Fruit fly (Drosophila melanogaster): Measurements from ENCODE around the gene Pde1c.

Pde1c gene

dm6 chr2L:11904181-11904580 lies 24.2 kb downstream of the Pde1c start:
- TF ChIP-seq h (optimal IDR thresholded peaks at IDR 0.05) (no peak), psq (optimal IDR thresholded peaks at IDR 0.05) (no peak), Myc (optimal IDR thresholded peaks at IDR 0.05) (no peak), ttk (optimal IDR thresholded peaks at IDR 0.05) (no peak)

- TF ChIP-seq psq (optimal IDR thresholded peaks at IDR 0.05) (no peak), ttk (optimal IDR thresholded peaks at IDR 0.05) (no peak), h (optimal IDR thresholded peaks at IDR 0.05) (no peak), Sin3A (optimal IDR thresholded peaks at IDR 0.05) (no peak), insv (optimal IDR thresholded peaks at IDR 0.05) (no peak), Myc (optimal IDR thresholded peaks at IDR 0.05) (no peak)
Measured at dm6 chr2L:11903335-11903734, 25.0 kb downstream of the Pde1c start.

- TF ChIP-seq insv (optimal IDR thresholded peaks at IDR 0.05): no peak
- TF ChIP-seq Sin3A (optimal IDR thresholded peaks at IDR 0.05): no peak
- TF ChIP-seq h (optimal IDR thresholded peaks at IDR 0.05): no peak
Measured at dm6 chr2L:11902483-11902882, 25.9 kb downstream of the Pde1c start.

- no peak for TF ChIP-seq Myc (optimal IDR thresholded peaks at IDR 0.05)
- TF ChIP-seq psq (optimal IDR thresholded peaks at IDR 0.05): no peak
- no peak for TF ChIP-seq ttk (optimal IDR thresholded peaks at IDR 0.05)
- TF ChIP-seq h (optimal IDR thresholded peaks at IDR 0.05): no peak
- no peak for TF ChIP-seq insv (optimal IDR thresholded peaks at IDR 0.05)
- no peak for TF ChIP-seq Sin3A (optimal IDR thresholded peaks at IDR 0.05)
Measured at dm6 chr2L:11893269-11893668, 35.1 kb downstream of the Pde1c start.

- TF ChIP-seq insv (optimal IDR thresholded peaks at IDR 0.05): no peak
- no peak for TF ChIP-seq Myc (optimal IDR thresholded peaks at IDR 0.05)
- no peak for TF ChIP-seq Sin3A (optimal IDR thresholded peaks at IDR 0.05)
- TF ChIP-seq ttk (optimal IDR thresholded peaks at IDR 0.05): no peak
- no peak for TF ChIP-seq h (optimal IDR thresholded peaks at IDR 0.05)
- TF ChIP-seq psq (optimal IDR thresholded peaks at IDR 0.05): no peak
Measured at dm6 chr2L:11878812-11879328, 49.5 kb downstream of the Pde1c start.

- TF ChIP-seq insv (optimal IDR thresholded peaks at IDR 0.05): no peak
Measured at dm6 chr2L:11874890-11875289, 53.5 kb downstream of the Pde1c start.

dm6 chr2L:11874232-11874765 lies 54.1 kb downstream of the Pde1c start:
- TF ChIP-seq ttk (optimal IDR thresholded peaks at IDR 0.05) (no peak), insv (optimal IDR thresholded peaks at IDR 0.05) (no peak), psq (optimal IDR thresholded peaks at IDR 0.05) (no peak), Sin3A (optimal IDR thresholded peaks at IDR 0.05) (no peak), Myc (optimal IDR thresholded peaks at IDR 0.05) (no peak), h (optimal IDR thresholded peaks at IDR 0.05) (no peak)

dm6 chr2L:11870867-11871452 lies 57.4 kb downstream of the Pde1c start:
- TF ChIP-seq ttk (optimal IDR thresholded peaks at IDR 0.05) (no peak), Myc (optimal IDR thresholded peaks at IDR 0.05) (no peak), psq (optimal IDR thresholded peaks at IDR 0.05) (no peak), insv (optimal IDR thresholded peaks at IDR 0.05) (no peak), h (optimal IDR thresholded peaks at IDR 0.05) (no peak), Sin3A (optimal IDR thresholded peaks at IDR 0.05) (no peak)

dm6 chr2L:11853130-11853529 lies 75.2 kb downstream of the Pde1c start, which contains the start of gene CG42751:
TSS of gene CG42751 (plus strand) at chr2L:11853430.
- TF ChIP-seq Myc (optimal IDR thresholded peaks at IDR 0.05): no peak
- no peak for TF ChIP-seq psq (optimal IDR thresholded peaks at IDR 0.05)
- no peak for TF ChIP-seq h (optimal IDR thresholded peaks at IDR 0.05)
- no peak for TF ChIP-seq ttk (optimal IDR thresholded peaks at IDR 0.05)
- TF ChIP-seq Sin3A (optimal IDR thresholded peaks at IDR 0.05): no peak
- no peak for TF ChIP-seq insv (optimal IDR thresholded peaks at IDR 0.05)

dm6 chr2L:11849658-11850057 lies 78.7 kb downstream of the Pde1c start, which contains the start of gene Mal-B2:
TSS of gene Mal-B2 (plus strand) at chr2L:11849958.
- TF ChIP-seq ttk (optimal IDR thresholded peaks at IDR 0.05) (no peak), h (optimal IDR thresholded peaks at IDR 0.05) (no peak), Myc (optimal IDR thresholded peaks at IDR 0.05) (no peak), Sin3A (optimal IDR thresholded peaks at IDR 0.05) (no peak), psq (optimal IDR thresholded peaks at IDR 0.05) (no peak), insv (optimal IDR thresholded peaks at IDR 0.05) (no peak)

- TF ChIP-seq ttk (optimal IDR thresholded peaks at IDR 0.05) (no peak), Myc (optimal IDR thresholded peaks at IDR 0.05) (no peak), insv (optimal IDR thresholded peaks at IDR 0.05) (no peak), h (optimal IDR thresholded peaks at IDR 0.05) (no peak), psq (optimal IDR thresholded peaks at IDR 0.05) (no peak), Sin3A (optimal IDR thresholded peaks at IDR 0.05) (no peak)
Measured at dm6 chr2L:11846926-11847325, 81.4 kb downstream of the Pde1c start, which contains the start of gene Mal-B1. TSS of gene Mal-B1 (plus strand) at chr2L:11847226.

dm6 chr2L:11845159-11845788 lies 83.1 kb downstream of the Pde1c start:
- no peak for TF ChIP-seq Myc (optimal IDR thresholded peaks at IDR 0.05)
- TF ChIP-seq h (optimal IDR thresholded peaks at IDR 0.05): no peak
- no peak for TF ChIP-seq ttk (optimal IDR thresholded peaks at IDR 0.05)
- no peak for TF ChIP-seq Sin3A (optimal IDR thresholded peaks at IDR 0.05)
- no peak for TF ChIP-seq psq (optimal IDR thresholded peaks at IDR 0.05)
- no peak for TF ChIP-seq insv (optimal IDR thresholded peaks at IDR 0.05)
